Worm (Caenorhabditis elegans): ENCODE data around the gene C06E4.8.

Gene C06E4.8

DNA sequence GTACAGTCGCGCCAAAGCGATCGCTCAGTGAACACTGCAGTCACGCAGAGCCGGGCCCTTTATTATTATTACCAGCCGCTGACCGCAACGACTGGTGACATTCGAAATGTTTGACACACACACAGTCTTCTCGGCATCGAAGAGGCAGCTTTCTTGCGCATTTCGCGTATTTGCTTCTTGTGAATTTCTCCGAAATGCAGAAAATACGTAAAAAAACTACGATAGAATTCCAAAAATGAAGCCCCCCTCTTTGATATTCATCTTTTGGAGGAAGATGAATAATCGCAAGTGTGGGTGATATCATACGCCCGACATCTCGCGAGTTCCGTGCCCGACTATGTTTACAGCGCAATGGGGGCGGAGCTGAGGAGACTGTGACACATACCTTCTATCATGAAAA is 32.4 kb downstream of the C06E4.8 start (continued):
- TF ChIP-seq hrde-1 (tag; optimal IDR thresholded peaks at IDR 0.05; ENCODE audit: borderline replicate concordance) = no peak
- TF ChIP-seq sea-2 (GFP tag; IDR thresholded peaks at IDR 0.05) = no peak
- TF ChIP-seq hlh-12 (tag; optimal IDR thresholded peaks at IDR 0.05) = no peak
- no peak for TF ChIP-seq Y56A3A.18 (GFP tag; IDR thresholded peaks at IDR 0.05)
- no peak for TF ChIP-seq tbx-9 (tag; optimal IDR thresholded peaks at IDR 0.05; ENCODE audit: borderline replicate concordance)
- TF ChIP-seq fkh-3 (tag; optimal IDR thresholded peaks at IDR 0.05) = no peak
- TF ChIP-seq F23B12.7 (tag; optimal IDR thresholded peaks at IDR 0.05; ENCODE audit: insufficient read depth) = no peak
- no peak for TF ChIP-seq chd-7 (tag; optimal IDR thresholded peaks at IDR 0.05)
- no peak for TF ChIP-seq F55B11.4 (tag; optimal IDR thresholded peaks at IDR 0.05; ENCODE audit: borderline replicate concordance, insufficient read depth)
- no peak for TF ChIP-seq nfya-2 (GFP tag; IDR thresholded peaks at IDR 0.05)
- no peak for TF ChIP-seq unc-130 (GFP tag; optimal IDR thresholded peaks at IDR 0.05)
- no peak for TF ChIP-seq sptf-2 (GFP tag; optimal IDR thresholded peaks at IDR 0.05)
- TF ChIP-seq hmg-20 (GFP tag; IDR thresholded peaks at IDR 0.05) = no peak
- peak; percentile 85 for TF ChIP-seq snpc-4 (GFP tag; optimal IDR thresholded peaks at IDR 0.05)
- peak; percentile 87 to 95 (median 88) for TF ChIP-seq snpc-4 (tag; optimal IDR thresholded peaks at IDR 0.05)
- no peak for TF ChIP-seq lag-1 (GFP tag; IDR thresholded peaks at IDR 0.05)
- TF ChIP-seq bed-1 (GFP tag; IDR thresholded peaks at IDR 0.05) = no peak
- TF ChIP-seq efl-1 (GFP tag; optimal IDR thresholded peaks at IDR 0.05) = no peak
- TF ChIP-seq let-526 (GFP tag; IDR thresholded peaks at IDR 0.05) = no peak
- TF ChIP-seq nfya-1 (tag; optimal IDR thresholded peaks at IDR 0.05; ENCODE audit: borderline replicate concordance, insufficient read depth) = no peak
- TF ChIP-seq nfyb-1 (GFP tag; IDR thresholded peaks at IDR 0.05) = no peak
- TF ChIP-seq rcor-1 (GFP tag; IDR thresholded peaks at IDR 0.05) = no peak
- TF ChIP-seq nhr-120 (GFP tag; IDR thresholded peaks at IDR 0.05) = no peak
- TF ChIP-seq ceh-58 (GFP tag; IDR thresholded peaks at IDR 0.05) = no peak
- no peak for TF ChIP-seq F33H1.4 (GFP tag; IDR thresholded peaks at IDR 0.05)
- TF ChIP-seq B0019.2 (GFP tag; conservative IDR thresholded peaks at IDR 0.05) = no peak
- TF ChIP-seq snpc-1.1 (tag; optimal IDR thresholded peaks at IDR 0.05; ENCODE audit: insufficient read depth) = peak; percentile 91
- no peak for TF ChIP-seq nhr-90 (tag; optimal IDR thresholded peaks at IDR 0.05)
- no peak for TF ChIP-seq ZK185.1 (tag; optimal IDR thresholded peaks at IDR 0.05; ENCODE audit: poor library complexity, severe bottlenecking)
- no peak for TF ChIP-seq Y53G8AR.9 (GFP tag; conservative IDR thresholded peaks at IDR 0.05)
- no peak for TF ChIP-seq madf-3 (GFP tag; IDR thresholded peaks at IDR 0.05)
- TF ChIP-seq hlh-26 (GFP tag; conservative IDR thresholded peaks at IDR 0.05) = no peak
- no peak for TF ChIP-seq B0035.1 (tag; optimal IDR thresholded peaks at IDR 0.05)
- no peak for TF ChIP-seq C17E4.6 (GFP tag; IDR thresholded peaks at IDR 0.05)
- TF ChIP-seq dpff-1 (tag; optimal IDR thresholded peaks at IDR 0.05) = no peak
- no peak for TF ChIP-seq rec-8 (tag; optimal IDR thresholded peaks at IDR 0.05)
- no peak for TF ChIP-seq dpl-1 (GFP tag; optimal IDR thresholded peaks at IDR 0.05)
- no peak for TF ChIP-seq F39B2.1 (GFP tag; IDR thresholded peaks at IDR 0.05)
- TF ChIP-seq snpc-3.4 (tag; optimal IDR thresholded peaks at IDR 0.05) = peak; percentile 64
- TF ChIP-seq F52B5.7 (tag; optimal IDR thresholded peaks at IDR 0.05) = no peak
- TF ChIP-seq ztf-3 (GFP tag; optimal IDR thresholded peaks at IDR 0.05) = no peak
- no peak for TF ChIP-seq rpc-1 (optimal IDR thresholded peaks at IDR 0.05)
- TF ChIP-seq rpc-1 (tag; optimal IDR thresholded peaks at IDR 0.05) = no peak
- TF ChIP-seq ztf-28 (GFP tag; IDR thresholded peaks at IDR 0.05) = no peak
- TF ChIP-seq Y79H2A.3 (GFP tag; conservative IDR thresholded peaks at IDR 0.05) = no peak
- no peak for TF ChIP-seq aptf-3 (GFP tag; IDR thresholded peaks at IDR 0.05)
- no peak for TF ChIP-seq K12H6.12 (tag; optimal IDR thresholded peaks at IDR 0.05)
- TF ChIP-seq lir-1 (GFP tag; conservative IDR thresholded peaks at IDR 0.05) = no peak
- peak; percentile 85 for TF ChIP-seq hmg-1.2 (GFP tag; IDR thresholded peaks at IDR 0.05)

Data from whole organism, young adult.